Worm (Caenorhabditis elegans) whole organism, mixed stage, embryonic: ENCODE data around the gene cft-1.

Experiments
- blmp-1 ChIP-seq: fragments of 150-350 bp; optimal IDR thresholded peaks from 2 replicates; lab custom pipeline; 2014; ENCODE audit warnings: missing biosample characterization, missing genetic modification characterization
- ces-1 ChIP-seq: fragments of 150-350 bp; optimal IDR thresholded peaks from 2 replicates; lab custom pipeline; 2014; ENCODE audit warnings: missing biosample characterization, missing genetic modification reagents, missing genetic modification characterization
- elt-1 ChIP-seq: sonication (generic microtip); optimal IDR thresholded peaks from 2 replicates; lab custom pipeline; 2017; ENCODE audit warnings: missing genetic modification characterization, mild to moderate bottlenecking, missing compliant biosample characterization, antibody characterized with exemption, moderate library complexity, borderline replicate concordance; ENCODE audit not compliant: insufficient read depth
- elt-3 ChIP-seq: fragments of 150-350 bp; optimal IDR thresholded peaks from 2 replicates; lab custom pipeline; 2014; ENCODE audit warnings: missing biosample characterization, missing genetic modification characterization
- mep-1 ChIP-seq: fragments of 150-350 bp; optimal IDR thresholded peaks from 2 replicates; lab custom pipeline; 2017; ENCODE audit warnings: missing biosample characterization, missing genetic modification reagents, missing genetic modification characterization, inconsistent platforms
- nhr-12 ChIP-seq: fragments of 150-350 bp; optimal IDR thresholded peaks from 2 replicates; lab custom pipeline; 2014; ENCODE audit warnings: missing biosample characterization, missing genetic modification characterization
- nhr-237 ChIP-seq: fragments of 150-350 bp; optimal IDR thresholded peaks from 2 replicates; lab custom pipeline; 2014; ENCODE audit warnings: missing biosample characterization, missing genetic modification characterization
- nhr-28 ChIP-seq: fragments of 150-350 bp; optimal IDR thresholded peaks from 2 replicates; lab custom pipeline; 2014; ENCODE audit warnings: missing biosample characterization, missing genetic modification characterization
- nhr-76 ChIP-seq: sonication (generic microtip); optimal IDR thresholded peaks from 2 replicates; lab custom pipeline; 2017; ENCODE audit warnings: missing biosample characterization, missing genetic modification characterization
- pha-4 ChIP-seq: fragments of 150-350 bp; optimal IDR thresholded peaks from 2 replicates; lab custom pipeline; 2018; ENCODE audit warnings: missing biosample characterization, missing genetic modification reagents, missing genetic modification characterization
- snpc-4 ChIP-seq: fragments of 150-350 bp; optimal IDR thresholded peaks from 2 replicates; lab custom pipeline; 2014; ENCODE audit warnings: missing biosample characterization, missing genetic modification characterization
- unc-39 ChIP-seq: fragments of 150-350 bp; optimal IDR thresholded peaks from 2 replicates; lab custom pipeline; 2014; ENCODE audit warnings: missing biosample characterization, missing genetic modification characterization
- unc-62 ChIP-seq: fragments of 150-350 bp; optimal IDR thresholded peaks from 2 replicates; lab custom pipeline; 2014; ENCODE audit warnings: missing biosample characterization, missing genetic modification reagents, missing genetic modification characterization
- ztf-11 ChIP-seq: fragments of 150-350 bp; optimal IDR thresholded peaks from 2 replicates; lab custom pipeline; 2014; ENCODE audit warnings: missing biosample characterization, missing genetic modification characterization

ce11 chrV:5548497-5548896 is 9.9 kb downstream of the cft-1 start:
- TF ChIP-seq snpc-4 (tag; lab: Kevin White, UChicago) (no peak), elt-3 (tag; lab: Kevin White, UChicago) (no peak), unc-39 (no peak), nhr-237 (tag; lab: Kevin White, UChicago) (no peak), ces-1 (GFP tag; lab: Kevin White, UChicago) (no peak), nhr-12 (tag; lab: Kevin White, UChicago) (no peak), nhr-76 (tag; lab: Kevin White, UChicago) (no peak), elt-1 (tag; lab: Kevin White, UChicago) (no peak), blmp-1 (tag; lab: Kevin White, UChicago) (no peak), pha-4 (no peak), unc-62 (GFP tag; lab: Kevin White, UChicago) (no peak), mep-1 (tag; lab: Kevin White, UChicago) (no peak), ztf-11 (tag; lab: Kevin White, UChicago) (no peak), nhr-28 (no peak)
